Worm (Caenorhabditis elegans) whole organism, mixed stage, embryonic: ENCODE data around the gene C36C5.14.

Experiments used
- M03D4.4 ChIP-seq: sonication (generic microtip); optimal IDR thresholded peaks from 2 replicates; lab custom pipeline; 2017; ENCODE audit warnings: mild to moderate bottlenecking, missing genetic modification characterization, missing compliant biosample characterization
- bed-3 ChIP-seq: fragments of 200-800 bp; sonication (Bioruptor generic); optimal IDR thresholded peaks from 3 replicates; lab custom pipeline; 2018; ENCODE audit warnings: mild to moderate bottlenecking, missing genetic modification characterization, moderate library complexity, missing compliant biosample characterization
- ceh-39 ChIP-seq: fragments of 150-350 bp; optimal IDR thresholded peaks from 2 replicates; lab custom pipeline; 2014; ENCODE audit warnings: missing biosample characterization, missing genetic modification characterization
- ces-1 ChIP-seq: fragments of 150-350 bp; optimal IDR thresholded peaks from 2 replicates; lab custom pipeline; 2014; ENCODE audit warnings: missing biosample characterization, missing genetic modification reagents, missing genetic modification characterization
- cnd-1 ChIP-seq: fragments of 200-800 bp; sonication (Bioruptor generic); optimal IDR thresholded peaks from 2 replicates; lab custom pipeline; 2018; ENCODE audit warnings: mild to moderate bottlenecking, missing genetic modification characterization, missing compliant biosample characterization
- drap-1 ChIP-seq: fragments of 200-800 bp; sonication (Bioruptor generic); optimal IDR thresholded peaks from 3 replicates; lab custom pipeline; 2018; ENCODE audit warnings: mild to moderate bottlenecking, missing genetic modification characterization, missing compliant biosample characterization
- elt-1 ChIP-seq: sonication (generic microtip); optimal IDR thresholded peaks from 2 replicates; lab custom pipeline; 2017; ENCODE audit warnings: missing genetic modification characterization, mild to moderate bottlenecking, missing compliant biosample characterization, antibody characterized with exemption, moderate library complexity, borderline replicate concordance; ENCODE audit not compliant: insufficient read depth
- elt-3 ChIP-seq: fragments of 150-350 bp; optimal IDR thresholded peaks from 2 replicates; lab custom pipeline; 2014; ENCODE audit warnings: missing biosample characterization, missing genetic modification characterization
- flh-1 ChIP-seq: fragments of 200-800 bp; sonication (Bioruptor generic); optimal IDR thresholded peaks from 2 replicates; lab custom pipeline; 2018; ENCODE audit warnings: mild to moderate bottlenecking, missing genetic modification characterization, moderate library complexity, missing compliant biosample characterization
- hlh-1 ChIP-seq: fragments of 150-350 bp; optimal IDR thresholded peaks from 2 replicates; lab custom pipeline; 2014; ENCODE audit warnings: missing biosample characterization, missing genetic modification reagents, missing genetic modification characterization
- lin-13 ChIP-seq: fragments of 150-350 bp; optimal IDR thresholded peaks from 2 replicates; lab custom pipeline; 2014; ENCODE audit warnings: missing biosample characterization, missing genetic modification characterization
- lin-32 ChIP-seq: fragments of 200-800 bp; sonication (Bioruptor generic); optimal IDR thresholded peaks from 2 replicates; lab custom pipeline; 2018; ENCODE audit warnings: mild to moderate bottlenecking, missing genetic modification characterization, missing compliant biosample characterization
- mab-5 ChIP-seq: fragments of 150-350 bp; optimal IDR thresholded peaks from 2 replicates; lab custom pipeline; 2014; ENCODE audit warnings: missing biosample characterization, missing genetic modification characterization
- mep-1 ChIP-seq: fragments of 150-350 bp; optimal IDR thresholded peaks from 2 replicates; lab custom pipeline; 2017; ENCODE audit warnings: missing biosample characterization, missing genetic modification reagents, missing genetic modification characterization, inconsistent platforms
- mls-2 ChIP-seq: sonication (generic microtip); optimal IDR thresholded peaks from 2 replicates; lab custom pipeline; 2016; ENCODE audit warnings: mild to moderate bottlenecking, missing genetic modification characterization, moderate library complexity, missing compliant biosample characterization
- nhr-12 ChIP-seq: fragments of 150-350 bp; optimal IDR thresholded peaks from 2 replicates; lab custom pipeline; 2014; ENCODE audit warnings: missing biosample characterization, missing genetic modification characterization
- nhr-2 ChIP-seq: fragments of 150-350 bp; optimal IDR thresholded peaks from 2 replicates; lab custom pipeline; 2014; ENCODE audit warnings: missing biosample characterization, missing genetic modification characterization
- nhr-237 ChIP-seq: fragments of 150-350 bp; optimal IDR thresholded peaks from 2 replicates; lab custom pipeline; 2014; ENCODE audit warnings: missing biosample characterization, missing genetic modification characterization
- nhr-28 ChIP-seq: fragments of 150-350 bp; optimal IDR thresholded peaks from 2 replicates; lab custom pipeline; 2014; ENCODE audit warnings: missing biosample characterization, missing genetic modification characterization
- pha-4 ChIP-seq: fragments of 150-350 bp; optimal IDR thresholded peaks from 2 replicates; lab custom pipeline; 2018; ENCODE audit warnings: missing biosample characterization, missing genetic modification reagents, missing genetic modification characterization
- sem-2 ChIP-seq: fragments of 200-800 bp; sonication (Bioruptor generic); optimal IDR thresholded peaks from 2 replicates; lab custom pipeline; 2018; ENCODE audit warnings: mild to moderate bottlenecking, missing genetic modification characterization, missing compliant biosample characterization
- snpc-4 ChIP-seq: fragments of 150-350 bp; optimal IDR thresholded peaks from 2 replicates; lab custom pipeline; 2014; ENCODE audit warnings: missing biosample characterization, missing genetic modification characterization
- sptf-1 ChIP-seq: sonication (generic microtip); optimal IDR thresholded peaks from 2 replicates; lab custom pipeline; 2017; ENCODE audit warnings: mild to moderate bottlenecking, missing genetic modification characterization, moderate library complexity, missing compliant biosample characterization
- tbx-8 ChIP-seq: fragments of 200-800 bp; sonication (Bioruptor generic); optimal IDR thresholded peaks from 2 replicates; lab custom pipeline; 2018; ENCODE audit warnings: mild to moderate bottlenecking, missing genetic modification characterization, moderate library complexity, missing compliant biosample characterization
- unc-120 ChIP-seq: sonication (generic microtip); optimal IDR thresholded peaks from 2 replicates; lab custom pipeline; 2017; ENCODE audit warnings: missing genetic modification characterization, missing compliant biosample characterization; ENCODE audit not compliant: poor library complexity, severe bottlenecking
- unc-39 ChIP-seq: fragments of 150-350 bp; optimal IDR thresholded peaks from 2 replicates; lab custom pipeline; 2014; ENCODE audit warnings: missing biosample characterization, missing genetic modification characterization
- unc-62 ChIP-seq: fragments of 150-350 bp; optimal IDR thresholded peaks from 2 replicates; lab custom pipeline; 2014; ENCODE audit warnings: missing biosample characterization, missing genetic modification reagents, missing genetic modification characterization
- zip-8 ChIP-seq: fragments of 150-350 bp; optimal IDR thresholded peaks from 2 replicates; lab custom pipeline; 2014; ENCODE audit warnings: missing biosample characterization, missing genetic modification characterization
- ztf-11 ChIP-seq: fragments of 150-350 bp; optimal IDR thresholded peaks from 2 replicates; lab custom pipeline; 2014; ENCODE audit warnings: missing biosample characterization, missing genetic modification characterization

The C36C5.14 gene

ce11 chrV:3176161-3176560 lies 10.8 kb upstream of the C36C5.14 start, which contains the start of gene srab-8:
srab-8 (plus strand) TSS chrV:3176461.
- TF ChIP-seq mls-2 (tag; lab: Kevin White, UChicago) (no peak), lin-32 (no peak), mab-5 (tag; lab: Kevin White, UChicago) (no peak), cnd-1 (tag; lab: Kevin White, UChicago) (no peak), ceh-39 (tag; lab: Kevin White, UChicago) (no peak), sem-2 (GFP tag; lab: Kevin White, UChicago) (no peak), elt-3 (tag; lab: Kevin White, UChicago) (no peak), nhr-237 (tag; lab: Kevin White, UChicago) (no peak), unc-62 (GFP tag; lab: Kevin White, UChicago) (no peak), unc-39 (tag; lab: Kevin White, UChicago) (no peak), elt-1 (tag; lab: Kevin White, UChicago) (no peak), sptf-1 (no peak), mep-1 (no peak), nhr-28 (no peak), zip-8 (tag; lab: Kevin White, UChicago) (no peak), ces-1 (GFP tag; lab: Kevin White, UChicago) (no peak)

- TF ChIP-seq mab-5 (tag; lab: Kevin White, UChicago), result no peak
- no peak for TF ChIP-seq ces-1 (GFP tag; lab: Kevin White, UChicago)
Measured at ce11 chrV:3171625-3172024, 6.3 kb upstream of the C36C5.14 start.

- TF ChIP-seq nhr-12 (tag; lab: Kevin White, UChicago) (no peak), pha-4 (tag; lab: Kevin White, UChicago) (no peak)
Measured at ce11 chrV:3169838-3170237, 4.5 kb upstream of the C36C5.14 start, which contains the start of gene srbc-6. srbc-6 (plus strand) TSS chrV:3170138.

- no peak for TF ChIP-seq nhr-2
- TF ChIP-seq lin-32, result no peak
- no peak for TF ChIP-seq lin-13
- no peak for TF ChIP-seq elt-3 (tag; lab: Kevin White, UChicago)
- TF ChIP-seq unc-62 (GFP tag; lab: Kevin White, UChicago), result no peak
- no peak for TF ChIP-seq bed-3 (GFP tag; lab: Kevin White, UChicago)
- no peak for TF ChIP-seq flh-1 (GFP tag; lab: Kevin White, UChicago)
- TF ChIP-seq snpc-4 (tag; lab: Kevin White, UChicago), result no peak
- no peak for TF ChIP-seq pha-4 (tag; lab: Kevin White, UChicago)
- TF ChIP-seq elt-1 (tag; lab: Kevin White, UChicago), result no peak
- TF ChIP-seq M03D4.4 (tag; lab: Kevin White, UChicago), result no peak
- TF ChIP-seq ces-1 (GFP tag; lab: Kevin White, UChicago), result no peak
- TF ChIP-seq unc-120 (tag; lab: Kevin White, UChicago), result no peak
Measured at ce11 chrV:3168650-3169049, 3.3 kb upstream of the C36C5.14 start, which contains the start of gene C36C5.15. C36C5.15 (minus strand) TSS chrV:3168750.

ce11 chrV:3166260-3166659 lies 922 bp upstream of the C36C5.14 start, which contains the start of gene C36C5.4:
C36C5.4 (plus strand) TSS chrV:3166560.
- TF ChIP-seq unc-39 (tag; lab: Kevin White, UChicago) (no peak), ztf-11 (no peak), unc-120 (tag; lab: Kevin White, UChicago) (no peak), unc-62 (GFP tag; lab: Kevin White, UChicago) (no peak), nhr-2 (no peak), tbx-8 (no peak), nhr-237 (tag; lab: Kevin White, UChicago) (no peak), cnd-1 (tag; lab: Kevin White, UChicago) (no peak)

ce11 chrV:3163143-3163542 lies 2.2 kb downstream of the C36C5.14 start:
- TF ChIP-seq sptf-1 (no peak), ztf-11 (no peak), hlh-1 (tag; lab: Kevin White, UChicago) (no peak), mab-5 (tag; lab: Kevin White, UChicago) (no peak), tbx-8 (no peak), nhr-237 (tag; lab: Kevin White, UChicago) (no peak), mls-2 (tag; lab: Kevin White, UChicago) (no peak), sem-2 (GFP tag; lab: Kevin White, UChicago) (no peak), elt-1 (tag; lab: Kevin White, UChicago) (no peak), unc-62 (GFP tag; lab: Kevin White, UChicago) (no peak), elt-3 (tag; lab: Kevin White, UChicago) (no peak), drap-1 (GFP tag; lab: Kevin White, UChicago) (no peak), nhr-12 (tag; lab: Kevin White, UChicago) (no peak), snpc-4 (tag; lab: Kevin White, UChicago) (no peak), M03D4.4 (tag; lab: Kevin White, UChicago) (no peak), unc-120 (tag; lab: Kevin White, UChicago) (no peak), zip-8 (tag; lab: Kevin White, UChicago) (no peak), nhr-28 (no peak), lin-32 (no peak), nhr-2 (no peak)
